Fruit fly (Drosophila melanogaster) whole organism, embryonic: ENCODE measurements around the gene CG32170.
A peak's percentile ranks its signal among the peaks of the same experiment; 100 is the strongest.

ENCODE experiments used
- ATbp ChIP-seq: fragments of 200-800 bp; sonication (Bioruptor generic); optimal IDR thresholded peaks from 2 replicates; lab custom pipeline; 2017; ENCODE audit warnings: missing biosample characterization, mild to moderate bottlenecking, missing genetic modification characterization, missing genetic modification reagents
- CG10274 ChIP-seq: fragments of 200-800 bp; sonication (Bioruptor generic); optimal IDR thresholded peaks from 3 replicates; lab custom pipeline; 2017; ENCODE audit warnings: missing biosample characterization, mild to moderate bottlenecking, missing genetic modification characterization
- CG10366 ChIP-seq: fragments of 200-800 bp; sonication (Bioruptor generic); IDR thresholded peaks from 2 replicates; pipeline ENCODE4 v1.3.6; 2022; ENCODE audit warnings: missing biosample characterization, missing genetic modification characterization
- CG10565 ChIP-seq: fragments of 200-800 bp; sonication (Bioruptor generic); optimal IDR thresholded peaks from 3 replicates; lab custom pipeline; 2016; ENCODE audit warnings: missing biosample characterization, mild to moderate bottlenecking, missing genetic modification characterization
- CG11560 ChIP-seq: fragments of 200-800 bp; sonication (Bioruptor generic); IDR thresholded peaks from 3 replicates; pipeline ENCODE4 v1.3.6; 2022; ENCODE audit warnings: missing biosample characterization, missing genetic modification characterization
- CG11695 ChIP-seq: fragments of 200-800 bp; sonication (Bioruptor generic); IDR thresholded peaks from 3 replicates; pipeline ENCODE4 v1.3.6; 2022; ENCODE audit warnings: missing biosample characterization, missing genetic modification characterization
- CG11696 ChIP-seq: fragments of 200-800 bp; sonication (Bioruptor generic); IDR thresholded peaks from 2 replicates; pipeline ENCODE4 v1.3.6; 2022; ENCODE audit warnings: missing biosample characterization, missing genetic modification characterization
- CG13894 ChIP-seq: fragments of 200-800 bp; sonication (Bioruptor generic); optimal IDR thresholded peaks from 3 replicates; lab custom pipeline; 2018; ENCODE audit warnings: missing biosample characterization, mild to moderate bottlenecking, missing genetic modification characterization, moderate library complexity
- CG15269 ChIP-seq: fragments of 200-800 bp; sonication (Bioruptor generic); optimal IDR thresholded peaks from 2 replicates; lab custom pipeline; 2018; ENCODE audit warnings: missing biosample characterization, mild to moderate bottlenecking, missing genetic modification characterization, moderate library complexity
- CG16813 ChIP-seq: fragments of 200-800 bp; sonication (Bioruptor generic); IDR thresholded peaks from 3 replicates; pipeline ENCODE4 v1.3.6; 2022; ENCODE audit warnings: missing biosample characterization, missing genetic modification characterization; ENCODE audit not compliant: partially characterized antibody
- CG2120 ChIP-seq: fragments of 200-800 bp; sonication (Bioruptor generic); optimal IDR thresholded peaks from 3 replicates; lab custom pipeline; 2016; ENCODE audit warnings: missing biosample characterization, missing genetic modification characterization
- CG3281 ChIP-seq: fragments of 200-800 bp; sonication (Bioruptor generic); optimal IDR thresholded peaks from 3 replicates; lab custom pipeline; 2017; ENCODE audit warnings: missing biosample characterization, mild to moderate bottlenecking, missing genetic modification characterization
- CG33557 ChIP-seq: fragments of 200-800 bp; sonication (Bioruptor generic); optimal IDR thresholded peaks from 2 replicates; lab custom pipeline; 2019; ENCODE audit warnings: missing biosample characterization, mild to moderate bottlenecking, missing genetic modification characterization, moderate library complexity
- CG7987 ChIP-seq: fragments of 200-800 bp; sonication (Bioruptor generic); optimal IDR thresholded peaks from 2 replicates; lab custom pipeline; 2018; ENCODE audit warnings: missing biosample characterization, mild to moderate bottlenecking, missing genetic modification characterization, moderate library complexity
- CG9215 ChIP-seq: fragments of 200-800 bp; sonication (Bioruptor generic); IDR thresholded peaks from 2 replicates; pipeline ENCODE4 v1.3.6; 2022; ENCODE audit warnings: missing biosample characterization, missing genetic modification characterization
- Dad ChIP-seq: fragments of 200-800 bp; sonication (Bioruptor generic); optimal IDR thresholded peaks from 3 replicates; lab custom pipeline; 2016; ENCODE audit warnings: missing biosample characterization, missing genetic modification characterization
- Doc3 ChIP-seq: fragments of 200-800 bp; sonication (Bioruptor generic); IDR thresholded peaks from 3 replicates; pipeline ENCODE4 v1.3.6; 2022; ENCODE audit warnings: missing biosample characterization, missing genetic modification characterization; ENCODE audit not compliant: partially characterized antibody
- E2f1 ChIP-seq: fragments of 200-800 bp; sonication (Bioruptor generic); IDR thresholded peaks from 2 replicates; pipeline ENCODE4 v1.3.6; 2022; ENCODE audit warnings: missing biosample characterization, missing genetic modification characterization
- H15 ChIP-seq: fragments of 200-800 bp; sonication (Bioruptor generic); IDR thresholded peaks from 3 replicates; pipeline ENCODE4 v1.3.6; 2022; ENCODE audit warnings: missing biosample characterization, missing genetic modification characterization
- Lim3 ChIP-seq: fragments of 200-800 bp; sonication (Bioruptor generic); IDR thresholded peaks from 2 replicates; pipeline ENCODE4 v1.3.6; 2022; ENCODE audit warnings: missing biosample characterization, missing genetic modification characterization
- Nf-YB ChIP-seq: fragments of 200-800 bp; sonication (Bioruptor generic); optimal IDR thresholded peaks from 3 replicates; lab custom pipeline; 2019; ENCODE audit warnings: missing biosample characterization, mild to moderate bottlenecking, missing genetic modification characterization, moderate library complexity
- Oaz ChIP-seq: fragments of 200-800 bp; sonication (Bioruptor generic); IDR thresholded peaks from 2 replicates; pipeline ENCODE4 v1.3.6; 2022; ENCODE audit warnings: missing biosample characterization, missing genetic modification characterization
- PHDP ChIP-seq: fragments of 200-800 bp; sonication (Bioruptor generic); optimal IDR thresholded peaks from 3 replicates; lab custom pipeline; 2018; ENCODE audit warnings: missing biosample characterization, mild to moderate bottlenecking, missing genetic modification characterization, moderate library complexity
- Stat92E ChIP-seq, 3 experiments: fragments of >200 bp in 2 of 3; fragments of 200-800 bp in 1 of 3; sonication (Bioruptor generic) in 1 of 3; optimal IDR thresholded peaks; 2 replicates each; lab custom pipeline; 2017 to 2019; ENCODE audit warnings: missing biosample characterization in 3 of 3, missing genetic modification characterization in 3 of 3, mild to moderate bottlenecking in 1 of 3, moderate library complexity in 1 of 3
- ab ChIP-seq: fragments of 200-800 bp; sonication (Bioruptor generic); optimal IDR thresholded peaks from 2 replicates; lab custom pipeline; 2016; ENCODE audit warnings: missing biosample characterization, missing genetic modification characterization
- abd-A ChIP-seq: fragments of 200-800 bp; sonication (Bioruptor generic); optimal IDR thresholded peaks from 3 replicates; lab custom pipeline; 2019; ENCODE audit warnings: missing biosample characterization, mild to moderate bottlenecking, missing genetic modification characterization, moderate library complexity
- ash1 ChIP-seq: fragments of 200-800 bp; sonication (Bioruptor generic); optimal IDR thresholded peaks from 2 replicates; lab custom pipeline; 2018; ENCODE audit warnings: missing biosample characterization, mild to moderate bottlenecking, missing genetic modification characterization
- cad ChIP-seq: fragments of >200 bp; optimal IDR thresholded peaks from 2 replicates; lab custom pipeline; 2017; ENCODE audit warnings: missing biosample characterization, missing genetic modification characterization
- cato ChIP-seq: fragments of 200-800 bp; sonication (Bioruptor generic); optimal IDR thresholded peaks from 2 replicates; lab custom pipeline; 2016; ENCODE audit warnings: missing biosample characterization, missing genetic modification characterization, borderline replicate concordance
- chinmo ChIP-seq: fragments of 200-800 bp; sonication (Bioruptor generic); IDR thresholded peaks from 4 replicates; pipeline ENCODE4 v1.3.6; 2022; ENCODE audit warnings: missing biosample characterization, missing genetic modification characterization; ENCODE audit not compliant: partially characterized antibody
- ci ChIP-seq: fragments of 200-800 bp; sonication (Bioruptor generic); IDR thresholded peaks from 3 replicates; pipeline ENCODE4 v1.3.6; 2022; ENCODE audit warnings: missing biosample characterization, missing genetic modification characterization
- disco-r ChIP-seq: fragments of 200-800 bp; sonication (Bioruptor generic); optimal IDR thresholded peaks from 2 replicates; lab custom pipeline; 2016; ENCODE audit warnings: missing biosample characterization, missing genetic modification characterization
- dmrt99B ChIP-seq: fragments of 200-800 bp; sonication (Bioruptor generic); optimal IDR thresholded peaks from 2 replicates; lab custom pipeline; 2018; ENCODE audit warnings: missing biosample characterization, mild to moderate bottlenecking, missing genetic modification characterization, moderate library complexity
- emc ChIP-seq: fragments of 200-800 bp; sonication (Bioruptor generic); optimal IDR thresholded peaks from 2 replicates; lab custom pipeline; 2016; ENCODE audit warnings: missing biosample characterization, missing genetic modification characterization
- exex ChIP-seq: fragments of 200-800 bp; sonication (Bioruptor generic); optimal IDR thresholded peaks from 4 replicates; lab custom pipeline; 2018; ENCODE audit warnings: missing biosample characterization, mild to moderate bottlenecking, missing genetic modification characterization, moderate library complexity
- grau ChIP-seq: fragments of 200-800 bp; optimal IDR thresholded peaks from 3 replicates; lab custom pipeline; 2019; ENCODE audit warnings: missing biosample characterization, mild to moderate bottlenecking, missing genetic modification characterization, moderate library complexity
- gt ChIP-seq: fragments of 200-800 bp; sonication (Bioruptor generic); IDR thresholded peaks from 2 replicates; pipeline ENCODE4 v1.3.6; 2022; ENCODE audit warnings: missing biosample characterization, missing genetic modification characterization
- her ChIP-seq: fragments of 200-800 bp; sonication (Bioruptor generic); optimal IDR thresholded peaks from 2 replicates; lab custom pipeline; 2016; ENCODE audit warnings: missing biosample characterization, missing genetic modification characterization
- hth ChIP-seq: fragments of >200 bp; optimal IDR thresholded peaks from 2 replicates; lab custom pipeline; 2017; ENCODE audit warnings: inconsistent platforms
- mam ChIP-seq: fragments of 200-800 bp; sonication (Bioruptor generic); optimal IDR thresholded peaks from 3 replicates; lab custom pipeline; 2016; ENCODE audit warnings: missing biosample characterization, missing genetic modification characterization
- nmo ChIP-seq: fragments of 200-800 bp; sonication (Bioruptor generic); optimal IDR thresholded peaks from 2 replicates; lab custom pipeline; 2018; ENCODE audit warnings: missing biosample characterization, mild to moderate bottlenecking, missing genetic modification characterization, moderate library complexity
- oc ChIP-seq: fragments of 200-800 bp; sonication (Bioruptor generic); optimal IDR thresholded peaks from 2 replicates; lab custom pipeline; 2018; ENCODE audit warnings: missing biosample characterization, mild to moderate bottlenecking, missing genetic modification characterization, moderate library complexity
- prd ChIP-seq, 3 experiments: fragments of >200 bp in 2 of 3; fragments of 200-800 bp in 1 of 3; sonication (Bioruptor generic) in 1 of 3; optimal IDR thresholded peaks in 2 of 3; IDR thresholded peaks in 1 of 3; 2 replicates in 2 of 3; 3 replicates in 1 of 3; pipeline versions ENCODE4 v1.3.6 to Lab custom; 2017 to 2022; ENCODE audit warnings: missing biosample characterization in 1 of 3, missing genetic modification characterization in 1 of 3
- seq ChIP-seq: fragments of 200-800 bp; sonication (Bioruptor generic); IDR thresholded peaks from 2 replicates; pipeline ENCODE4 v1.3.6; 2022; ENCODE audit warnings: missing biosample characterization, missing genetic modification characterization
- sima ChIP-seq: fragments of 200-800 bp; sonication (Bioruptor generic); optimal IDR thresholded peaks from 2 replicates; lab custom pipeline; 2016; ENCODE audit warnings: missing biosample characterization, missing genetic modification characterization
- so ChIP-seq: fragments of 200-800 bp; sonication (Bioruptor generic); IDR thresholded peaks from 3 replicates; pipeline ENCODE4 v1.3.6; 2022; ENCODE audit warnings: missing biosample characterization, missing genetic modification characterization
- sob ChIP-seq: fragments of 200-800 bp; sonication (Bioruptor generic); IDR thresholded peaks from 2 replicates; pipeline ENCODE4 v1.3.6; 2022; ENCODE audit warnings: missing biosample characterization, missing genetic modification characterization
- tap ChIP-seq: fragments of 200-800 bp; optimal IDR thresholded peaks from 3 replicates; lab custom pipeline; 2019; ENCODE audit warnings: missing biosample characterization, mild to moderate bottlenecking, missing genetic modification characterization, moderate library complexity
- trh ChIP-seq: fragments of 200-800 bp; sonication (Bioruptor generic); optimal IDR thresholded peaks from 2 replicates; lab custom pipeline; 2016; ENCODE audit warnings: missing biosample characterization, missing genetic modification characterization
- ttk ChIP-seq: fragments of 200-800 bp; sonication (Bioruptor generic); IDR thresholded peaks from 2 replicates; pipeline ENCODE4 v2.1.2; 2022; ENCODE audit warnings: missing biosample characterization, missing genetic modification characterization
- yki ChIP-seq: fragments of >200 bp; optimal IDR thresholded peaks from 3 replicates; lab custom pipeline; 2018

The CG32170 gene

dm6 chr3L:16840540-16840939, 36.6 kb upstream of the CG32170 start (continued):
- TF ChIP-seq H15 (GFP tag; lab: Robert Waterston, UW) (peak; percentile 42; the same call in 1 of the 3 replicates), prd (optimal IDR thresholded peaks at IDR 0.05; lab: Kevin White, UChicago) (no peak), prd (GFP tag; IDR thresholded peaks at IDR 0.05; lab: Robert Waterston, UW) (no peak; the same call in 2 of the 3 replicates), yki (lab: Kevin White, UChicago) (no peak), tap (tag; lab: Kevin White, UChicago) (no peak), CG10565 (GFP tag; lab: Kevin White, UChicago) (no peak), exex (tag; lab: Kevin White, UChicago) (peak; percentile 3), CG16813 (GFP tag; lab: Robert Waterston, UW) (no peak), CG7987 (GFP tag; lab: Kevin White, UChicago) (no peak), sob (GFP tag; lab: Robert Waterston, UW) (0 out of 2 replicates have a peak, but pooled peaks have one; percentile 6), mam (GFP tag; lab: Kevin White, UChicago) (peak; percentile 37), CG11695 (GFP tag; lab: Robert Waterston, UW) (peak; percentile 69), trh (GFP tag; lab: Kevin White, UChicago) (no peak), CG13894 (tag; lab: Kevin White, UChicago) (no peak), nmo (peak; percentile 20), Stat92E (GFP tag; optimal IDR thresholded peaks at IDR 0.05; lab: Kevin White, UChicago) (no peak), her (GFP tag; lab: Kevin White, UChicago) (no peak), CG2120 (GFP tag; lab: Kevin White, UChicago) (peak; percentile 16), ash1 (GFP tag; lab: Kevin White, UChicago) (no peak), Doc3 (GFP tag; lab: Robert Waterston, UW) (no peak), disco-r (GFP tag; lab: Kevin White, UChicago) (no peak), CG33557 (GFP tag; lab: Kevin White, UChicago) (no peak), grau (peak; percentile 47), hth (lab: Kevin White, UChicago) (no peak), ttk (GFP tag; lab: Robert Waterston, UW) (no peak), CG11560 (no peak), dmrt99B (no peak), abd-A (tag; lab: Kevin White, UChicago) (no peak), emc (no peak), Nf-YB (peak; percentile 9), so (GFP tag; lab: Robert Waterston, UW) (0 out of 3 replicates have a peak, but pooled peaks have one; percentile 19), ci (no peak), CG9215 (GFP tag; lab: Robert Waterston, UW) (no peak), ab (no peak), chinmo (GFP tag; lab: Robert Waterston, UW) (no peak), CG10366 (GFP tag; lab: Robert Waterston, UW) (no peak), CG15269 (tag; lab: Kevin White, UChicago) (peak; percentile 77), CG3281 (GFP tag; lab: Kevin White, UChicago) (peak; percentile 16), Lim3 (GFP tag; lab: Robert Waterston, UW) (no peak), oc (tag; lab: Kevin White, UChicago) (no peak), ATbp (GFP tag; lab: Kevin White, UChicago) (no peak), cato (GFP tag; lab: Kevin White, UChicago) (no peak), CG10274 (no peak), PHDP (tag; lab: Kevin White, UChicago) (peak; percentile 16), E2f1 (peak; percentile 54), cad (no peak), gt (GFP tag; lab: Robert Waterston, UW) (no peak), seq (GFP tag; lab: Robert Waterston, UW) (peak; percentile 43; the same call in 1 of the 2 replicates), sima (GFP tag; lab: Kevin White, UChicago) (no peak), Oaz (GFP tag; lab: Robert Waterston, UW) (peak; percentile 29; the same call in 1 of the 2 replicates), CG11696 (GFP tag; lab: Robert Waterston, UW) (no peak), Dad (GFP tag; lab: Kevin White, UChicago) (no peak)
